Worm (Caenorhabditis elegans) whole organism, L4/young adult: Measurements from ENCODE around the gene col-109.

Experiments
- W03F9.2 ChIP-seq: fragments of 150-350 bp; optimal IDR thresholded peaks from 2 replicates; lab custom pipeline; 2014; ENCODE audit warnings: missing biosample characterization, missing genetic modification characterization
- dao-5 ChIP-seq: sonication (generic microtip); optimal IDR thresholded peaks from 2 replicates; lab custom pipeline; 2016; ENCODE audit warnings: missing genotype, missing genetic modification characterization, moderate library complexity, missing compliant biosample characterization
- him-1 ChIP-seq: sonication (generic microtip); optimal IDR thresholded peaks from 2 replicates; lab custom pipeline; 2016; ENCODE audit warnings: missing genotype, missing genetic modification reagents, missing genetic modification characterization, missing compliant biosample characterization

DNA sequence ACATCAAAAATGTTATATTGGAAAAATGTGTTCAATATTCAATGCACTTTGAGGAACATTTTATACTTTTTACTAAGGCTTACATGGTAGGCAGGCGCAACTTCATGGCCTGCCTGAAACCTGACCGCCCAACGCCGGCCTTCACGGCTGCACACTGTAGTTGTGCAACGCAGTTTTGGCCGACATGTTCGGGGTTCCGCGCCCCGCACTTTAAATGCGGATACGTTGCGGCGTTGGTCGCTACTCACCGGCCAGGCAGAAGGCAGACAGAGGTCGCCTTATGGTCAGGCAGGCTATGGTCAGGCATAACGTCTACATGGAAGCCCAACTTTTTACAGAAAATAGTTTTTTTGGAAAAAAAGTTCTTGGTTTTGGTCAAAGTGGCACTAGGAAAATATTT lies 29.4 kb downstream of the col-109 start:
- TF ChIP-seq him-1 (tag; lab: Kevin White, UChicago) (no peak), W03F9.2 (no peak), dao-5 (tag; lab: Kevin White, UChicago) (no peak)
